Worm (Caenorhabditis elegans): ENCODE data around the gene pyr-1.

pyr-1 gene

ce11 chrII:8650644-8651159, at the start of gene pyr-1:
Gene pyr-1 (plus strand): TSS chrII:8651109.
- TF ChIP-seq tab-1 (GFP tag; IDR thresholded peaks at IDR 0.05): no peak
- no peak for TF ChIP-seq flt-1 (GFP tag; IDR thresholded peaks at IDR 0.05)
- TF ChIP-seq ref-1 (GFP tag; conservative IDR thresholded peaks at IDR 0.05): no peak
- no peak for TF ChIP-seq T22C8.4 (GFP tag; IDR thresholded peaks at IDR 0.05)
- no peak for TF ChIP-seq ztf-23 (GFP tag; IDR thresholded peaks at IDR 0.05)
- no peak for TF ChIP-seq med-1 (GFP tag; optimal IDR thresholded peaks at IDR 0.05; ENCODE audit: insufficient read depth)
- TF ChIP-seq cog-1 (tag; optimal IDR thresholded peaks at IDR 0.05): no peak
- TF ChIP-seq klf-2 (GFP tag; conservative IDR thresholded peaks at IDR 0.05): no peak
- TF ChIP-seq ztf-29 (GFP tag; IDR thresholded peaks at IDR 0.05): no peak

ce11 chrII:8602337-8602944, 48.5 kb upstream of the pyr-1 start, which contains the start of the genes cpf-1 and rpl-26:
Gene cpf-1 (minus strand): TSS chrII:8602440.
Gene rpl-26 (plus strand): TSS chrII:8602785.
- TF ChIP-seq ztf-29 (GFP tag; IDR thresholded peaks at IDR 0.05) (no peak), flt-1 (GFP tag; IDR thresholded peaks at IDR 0.05) (no peak), ztf-23 (GFP tag; IDR thresholded peaks at IDR 0.05) (no peak), tab-1 (GFP tag; IDR thresholded peaks at IDR 0.05) (no peak)

- TF ChIP-seq ref-1 (GFP tag; conservative IDR thresholded peaks at IDR 0.05) (no peak), klf-2 (GFP tag; conservative IDR thresholded peaks at IDR 0.05) (no peak), ztf-23 (GFP tag; IDR thresholded peaks at IDR 0.05) (no peak), cog-1 (tag; optimal IDR thresholded peaks at IDR 0.05) (no peak), ztf-29 (GFP tag; IDR thresholded peaks at IDR 0.05) (no peak), T22C8.4 (GFP tag; IDR thresholded peaks at IDR 0.05) (no peak), flt-1 (GFP tag; IDR thresholded peaks at IDR 0.05) (no peak), tab-1 (GFP tag; IDR thresholded peaks at IDR 0.05) (no peak), med-1 (GFP tag; optimal IDR thresholded peaks at IDR 0.05; ENCODE audit: insufficient read depth) (no peak)
These were observed 47.1 kb upstream of the pyr-1 start, which contains the start of gene suf-1 for ce11 chrII:8603567-8604359. Gene suf-1 (plus strand): TSS chrII:8603846.

- TF ChIP-seq ztf-29 (GFP tag; IDR thresholded peaks at IDR 0.05): no peak
- no peak for TF ChIP-seq flt-1 (GFP tag; IDR thresholded peaks at IDR 0.05)
- no peak for TF ChIP-seq tab-1 (GFP tag; IDR thresholded peaks at IDR 0.05)
- TF ChIP-seq klf-2 (GFP tag; conservative IDR thresholded peaks at IDR 0.05): no peak
- no peak for TF ChIP-seq ref-1 (GFP tag; conservative IDR thresholded peaks at IDR 0.05)
- TF ChIP-seq T22C8.4 (GFP tag; IDR thresholded peaks at IDR 0.05): no peak
- no peak for TF ChIP-seq cog-1 (tag; optimal IDR thresholded peaks at IDR 0.05)
These were observed 44.4 kb upstream of the pyr-1 start, which contains the start of gene F28C6.8 for ce11 chrII:8606549-8606948. Gene F28C6.8 (plus strand): TSS chrII:8606849.

ce11 chrII:8607662-8608061, 43.2 kb upstream of the pyr-1 start, which contains the start of gene F28C6.10:
Gene F28C6.10 (plus strand): TSS chrII:8607962.
- TF ChIP-seq ref-1 (GFP tag; conservative IDR thresholded peaks at IDR 0.05): no peak
- TF ChIP-seq cog-1 (tag; optimal IDR thresholded peaks at IDR 0.05): no peak
- no peak for TF ChIP-seq med-1 (GFP tag; optimal IDR thresholded peaks at IDR 0.05; ENCODE audit: insufficient read depth)
- no peak for TF ChIP-seq ztf-23 (GFP tag; IDR thresholded peaks at IDR 0.05)
- no peak for TF ChIP-seq T22C8.4 (GFP tag; IDR thresholded peaks at IDR 0.05)
- TF ChIP-seq ztf-29 (GFP tag; IDR thresholded peaks at IDR 0.05): no peak
- TF ChIP-seq tab-1 (GFP tag; IDR thresholded peaks at IDR 0.05): no peak
- TF ChIP-seq flt-1 (GFP tag; IDR thresholded peaks at IDR 0.05): no peak
- TF ChIP-seq klf-2 (GFP tag; conservative IDR thresholded peaks at IDR 0.05): no peak

- TF ChIP-seq flt-1 (GFP tag; IDR thresholded peaks at IDR 0.05): no peak
- no peak for TF ChIP-seq tab-1 (GFP tag; IDR thresholded peaks at IDR 0.05)
- TF ChIP-seq med-1 (GFP tag; optimal IDR thresholded peaks at IDR 0.05; ENCODE audit: insufficient read depth): no peak
- TF ChIP-seq ztf-23 (GFP tag; IDR thresholded peaks at IDR 0.05): no peak
- TF ChIP-seq T22C8.4 (GFP tag; IDR thresholded peaks at IDR 0.05): no peak
- TF ChIP-seq klf-2 (GFP tag; conservative IDR thresholded peaks at IDR 0.05): no peak
These were observed 40.8 kb upstream of the pyr-1 start, which contains the start of gene F28C6.9 for ce11 chrII:8610085-8610484. Gene F28C6.9 (minus strand): TSS chrII:8610185.

ce11 chrII:8610585-8610984, 40.3 kb upstream of the pyr-1 start:
- TF ChIP-seq ztf-23 (GFP tag; IDR thresholded peaks at IDR 0.05): no peak

- TF ChIP-seq cog-1 (tag; optimal IDR thresholded peaks at IDR 0.05) (no peak), ztf-23 (GFP tag; IDR thresholded peaks at IDR 0.05) (no peak), med-1 (GFP tag; optimal IDR thresholded peaks at IDR 0.05; ENCODE audit: insufficient read depth) (no peak), tab-1 (GFP tag; IDR thresholded peaks at IDR 0.05) (no peak), T22C8.4 (GFP tag; IDR thresholded peaks at IDR 0.05) (no peak), klf-2 (GFP tag; conservative IDR thresholded peaks at IDR 0.05) (no peak), ztf-29 (GFP tag; IDR thresholded peaks at IDR 0.05) (no peak), ref-1 (GFP tag; conservative IDR thresholded peaks at IDR 0.05) (no peak), flt-1 (GFP tag; IDR thresholded peaks at IDR 0.05) (no peak)
These were observed 39.6 kb upstream of the pyr-1 start for ce11 chrII:8611330-8611729.

ce11 chrII:8612470-8612869, 38.4 kb upstream of the pyr-1 start, which contains the start of gene T22C8.1:
Gene T22C8.1 (plus strand): TSS chrII:8612770.
- TF ChIP-seq klf-2 (GFP tag; conservative IDR thresholded peaks at IDR 0.05) (no peak), tab-1 (GFP tag; IDR thresholded peaks at IDR 0.05) (no peak), med-1 (GFP tag; optimal IDR thresholded peaks at IDR 0.05; ENCODE audit: insufficient read depth) (no peak), ztf-29 (GFP tag; IDR thresholded peaks at IDR 0.05) (no peak), ztf-23 (GFP tag; IDR thresholded peaks at IDR 0.05) (no peak), flt-1 (GFP tag; IDR thresholded peaks at IDR 0.05) (no peak), ref-1 (GFP tag; conservative IDR thresholded peaks at IDR 0.05) (no peak), T22C8.4 (GFP tag; IDR thresholded peaks at IDR 0.05) (no peak), cog-1 (tag; optimal IDR thresholded peaks at IDR 0.05) (no peak)
